Worm (Caenorhabditis elegans) whole organism, L1 larva: ENCODE results near the gene K08E4.8.
A peak's percentile ranks its signal among the peaks of the same experiment; 100 is the strongest.

ENCODE experiments used
- C04F5.9 ChIP-seq: sonication (generic microtip); optimal IDR thresholded peaks from 2 replicates; lab custom pipeline; 2016; ENCODE audit warnings: missing genetic modification characterization, missing compliant biosample characterization
- C16A3.4 ChIP-seq: fragments of 150-350 bp; optimal IDR thresholded peaks from 2 replicates; lab custom pipeline; 2014; ENCODE audit warnings: missing biosample characterization, missing genetic modification characterization
- C34B4.2 ChIP-seq: sonication (generic microtip); optimal IDR thresholded peaks from 2 replicates; lab custom pipeline; 2017; ENCODE audit warnings: mild to moderate bottlenecking, missing genetic modification characterization, missing compliant biosample characterization
- aha-1 ChIP-seq: fragments of 150-350 bp; optimal IDR thresholded peaks from 2 replicates; lab custom pipeline; 2014; ENCODE audit warnings: missing biosample characterization, missing genetic modification characterization
- ama-1 ChIP-seq: fragments of 150-350 bp; optimal IDR thresholded peaks from 2 replicates; lab custom pipeline; 2014
- blmp-1 ChIP-seq: fragments of 150-350 bp; optimal IDR thresholded peaks from 2 replicates; lab custom pipeline; 2014; ENCODE audit warnings: missing biosample characterization, missing genetic modification characterization
- ceh-63 ChIP-seq: fragments of 200-800 bp; sonication (Bioruptor generic); optimal IDR thresholded peaks from 2 replicates; lab custom pipeline; 2018; ENCODE audit warnings: mild to moderate bottlenecking, missing genetic modification characterization, missing compliant biosample characterization
- ceh-82 ChIP-seq, 3 experiments: fragments of 150-350 bp in 1 of 3; sonication (generic microtip) in 2 of 3; optimal IDR thresholded peaks; 2 replicates each; lab custom pipeline; 2014 to 2017; ENCODE audit warnings: missing biosample characterization in 3 of 3, missing genetic modification characterization in 3 of 3
- ceh-90 ChIP-seq: sonication (generic microtip); optimal IDR thresholded peaks from 2 replicates; lab custom pipeline; 2016; ENCODE audit warnings: missing genetic modification characterization, missing compliant biosample characterization
- dsc-1 ChIP-seq: sonication (generic microtip); optimal IDR thresholded peaks from 2 replicates; lab custom pipeline; 2016; ENCODE audit warnings: mild to moderate bottlenecking, missing genetic modification characterization, missing compliant biosample characterization
- egl-13 ChIP-seq: sonication (generic microtip); optimal IDR thresholded peaks from 2 replicates; lab custom pipeline; 2016; ENCODE audit warnings: missing genotype, missing genetic modification reagents, missing genetic modification characterization, missing compliant biosample characterization
- egl-27 ChIP-seq, 2 experiments: fragments of 150-350 bp in 1 of 2; sonication (generic microtip); optimal IDR thresholded peaks; 3 replicates each; lab custom pipeline; 2017 to 2018; ENCODE audit warnings: missing biosample characterization in 2 of 2, missing genetic modification characterization in 2 of 2, missing genetic modification reagents in 2 of 2
- ets-5 ChIP-seq: fragments of 200-800 bp; sonication (Bioruptor generic); IDR thresholded peaks from 2 replicates; pipeline ENCODE4 v1.3.6; 2022; ENCODE audit warnings: missing genetic modification characterization, missing compliant biosample characterization
- fkh-4 ChIP-seq: sonication (generic microtip); optimal IDR thresholded peaks from 2 replicates; lab custom pipeline; 2016; ENCODE audit warnings: missing compliant biosample characterization, missing genetic modification characterization, borderline replicate concordance
- irx-1 ChIP-seq: sonication (generic microtip); optimal IDR thresholded peaks from 2 replicates; lab custom pipeline; 2016; ENCODE audit warnings: missing genetic modification characterization, missing compliant biosample characterization
- lin-14 ChIP-seq: fragments of 200-800 bp; sonication (Bioruptor generic); optimal IDR thresholded peaks from 2 replicates; lab custom pipeline; 2018; ENCODE audit warnings: mild to moderate bottlenecking, missing genetic modification characterization, moderate library complexity, missing compliant biosample characterization
- lin-35 ChIP-seq, 2 experiments: fragments of 150-350 bp; optimal IDR thresholded peaks; 2 replicates each; lab custom pipeline; 2014; ENCODE audit warnings: missing biosample characterization in 2 of 2, missing genetic modification characterization in 2 of 2, missing genetic modification reagents in 2 of 2
- lsy-2 ChIP-seq, 2 experiments: fragments of 150-350 bp; optimal IDR thresholded peaks; 2 replicates each; lab custom pipeline; 2014; ENCODE audit warnings: missing biosample characterization in 2 of 2, missing genetic modification characterization in 2 of 2
- mef-2 ChIP-seq: fragments of 150-350 bp; optimal IDR thresholded peaks from 2 replicates; lab custom pipeline; 2014; ENCODE audit warnings: missing biosample characterization, missing genetic modification characterization
- mep-1 ChIP-seq: fragments of 150-350 bp; optimal IDR thresholded peaks from 2 replicates; lab custom pipeline; 2014; ENCODE audit warnings: missing biosample characterization, missing genetic modification characterization
- nhr-12 ChIP-seq: sonication (generic microtip); optimal IDR thresholded peaks from 2 replicates; lab custom pipeline; 2017; ENCODE audit warnings: missing biosample characterization, missing genetic modification characterization
- nhr-19 ChIP-seq: fragments of 200-800 bp; sonication (Bioruptor generic); conservative IDR thresholded peaks from 2 replicates; pipeline ENCODE4 v1.3.6; 2022; ENCODE audit warnings: missing genetic modification characterization, missing compliant biosample characterization
- nhr-47 ChIP-seq: sonication (generic microtip); optimal IDR thresholded peaks from 2 replicates; lab custom pipeline; 2016; ENCODE audit warnings: mild to moderate bottlenecking, missing genetic modification characterization, moderate library complexity, missing compliant biosample characterization
- nhr-71 ChIP-seq: sonication (generic microtip); optimal IDR thresholded peaks from 2 replicates; lab custom pipeline; 2016; ENCODE audit warnings: mild to moderate bottlenecking, missing genetic modification characterization, moderate library complexity, missing compliant biosample characterization
- nhr-76 ChIP-seq: sonication (generic microtip); optimal IDR thresholded peaks from 2 replicates; lab custom pipeline; 2017; ENCODE audit warnings: missing biosample characterization, missing genetic modification characterization
- nhr-85 ChIP-seq: sonication (generic microtip); peaks from one replicate; lab custom pipeline; 2016; ENCODE audit warnings: missing genetic modification characterization, inconsistent platforms, missing compliant biosample characterization
- rnt-1 ChIP-seq: sonication (generic microtip); optimal IDR thresholded peaks from 2 replicates; lab custom pipeline; 2016; ENCODE audit warnings: mild to moderate bottlenecking, missing genetic modification characterization, moderate library complexity, missing compliant biosample characterization
- skn-1 ChIP-seq: fragments of 150-350 bp; optimal IDR thresholded peaks from 2 replicates; lab custom pipeline; 2014; ENCODE audit warnings: missing biosample characterization, missing genetic modification characterization
- snpc-4 ChIP-seq: fragments of 150-350 bp; optimal IDR thresholded peaks from 2 replicates; lab custom pipeline; 2014; ENCODE audit warnings: missing biosample characterization, missing genetic modification characterization
- sptf-1 ChIP-seq: fragments of 150-350 bp; optimal IDR thresholded peaks from 2 replicates; lab custom pipeline; 2014; ENCODE audit warnings: missing biosample characterization, missing genetic modification characterization
- sup-37 ChIP-seq: fragments of 200-800 bp; sonication (Bioruptor generic); optimal IDR thresholded peaks from 2 replicates; lab custom pipeline; 2018; ENCODE audit warnings: mild to moderate bottlenecking, missing genetic modification characterization, missing compliant biosample characterization
- swsn-7 ChIP-seq: sonication (generic microtip); optimal IDR thresholded peaks from 2 replicates; lab custom pipeline; 2016; ENCODE audit warnings: missing genetic modification characterization, missing compliant biosample characterization
- tbx-2 ChIP-seq: sonication (generic microtip); optimal IDR thresholded peaks from 2 replicates; lab custom pipeline; 2016; ENCODE audit warnings: missing genetic modification characterization, missing compliant biosample characterization
- tlp-1 ChIP-seq: fragments of 150-350 bp; optimal IDR thresholded peaks from 2 replicates; lab custom pipeline; 2014; ENCODE audit warnings: missing biosample characterization, missing genetic modification characterization
- vab-15 ChIP-seq: sonication (generic microtip); optimal IDR thresholded peaks from 2 replicates; lab custom pipeline; 2017; ENCODE audit warnings: missing genotype, mild to moderate bottlenecking, missing genetic modification characterization, missing compliant biosample characterization
- xbp-1 ChIP-seq: sonication (generic microtip); optimal IDR thresholded peaks from 2 replicates; lab custom pipeline; 2016; ENCODE audit warnings: missing genetic modification characterization, missing compliant biosample characterization
- zip-4 ChIP-seq: fragments of 200-800 bp; sonication (Bioruptor generic); optimal IDR thresholded peaks from 2 replicates; lab custom pipeline; 2018; ENCODE audit warnings: mild to moderate bottlenecking, missing genetic modification characterization, moderate library complexity, missing compliant biosample characterization
- ztf-11 ChIP-seq, 2 experiments: sonication (generic microtip); optimal IDR thresholded peaks; 2 replicates each; lab custom pipeline; 2016 to 2017; ENCODE audit warnings: missing genetic modification characterization in 2 of 2, missing biosample characterization in 1 of 2, missing compliant biosample characterization in 1 of 2
- ztf-4 ChIP-seq: fragments of 150-350 bp; optimal IDR thresholded peaks from 2 replicates; lab custom pipeline; 2014; ENCODE audit warnings: missing biosample characterization, missing genetic modification characterization

Gene K08E4.8

ce11 chrIV:12036924-12037323 is 24.2 kb downstream of the K08E4.8 start (continued):
- TF ChIP-seq zip-4 (no peak), lin-35 (GFP tag; optimal IDR thresholded peaks at IDR 0.05; lab: Kevin White, UChicago) (peak in 1 of 2 experiments; percentile 9), ets-5 (GFP tag; lab: Robert Waterston, UW) (no peak), aha-1 (tag; lab: Kevin White, UChicago) (no peak), ztf-11 (tag; optimal IDR thresholded peaks at IDR 0.05; lab: Kevin White, UChicago) (peak in 1 of 2 experiments; percentile 16), ama-1 (peak; percentile 81), ceh-63 (GFP tag; lab: Kevin White, UChicago) (no peak), vab-15 (tag; lab: Kevin White, UChicago) (no peak), mef-2 (tag; lab: Kevin White, UChicago) (no peak)

ce11 chrIV:12035422-12035821 is 25.7 kb downstream of the K08E4.8 start:
- no peak for TF ChIP-seq lin-14 (GFP tag; lab: Kevin White, UChicago)
- TF ChIP-seq ama-1, result peak; percentile 22
- TF ChIP-seq xbp-1 (tag; lab: Kevin White, UChicago), result no peak
- TF ChIP-seq rnt-1 (tag; lab: Kevin White, UChicago), result no peak
- no peak for TF ChIP-seq sptf-1 (tag; lab: Kevin White, UChicago)
- TF ChIP-seq C04F5.9 (tag; lab: Kevin White, UChicago), result no peak
- no peak for TF ChIP-seq nhr-12 (tag; lab: Kevin White, UChicago)
- peak; percentile 4 for TF ChIP-seq nhr-85 (tag; lab: Kevin White, UChicago)
- no peak for TF ChIP-seq zip-4
- TF ChIP-seq, all 84 proteins: peak for 2

ce11 chrIV:12034776-12035175 is 26.4 kb downstream of the K08E4.8 start:
- TF ChIP-seq skn-1 (tag; lab: Kevin White, UChicago) (peak; percentile 7), snpc-4 (tag; lab: Kevin White, UChicago) (no peak), ztf-4 (peak; percentile 4)

ce11 chrIV:12033985-12034384 is 27.1 kb downstream of the K08E4.8 start, which contains the start of gene sqst-1:
Gene sqst-1, plus strand, starts transcription at chrIV:12034282.
- no peak for TF ChIP-seq ceh-90 (tag; lab: Kevin White, UChicago)
- TF ChIP-seq ceh-82 (tag; optimal IDR thresholded peaks at IDR 0.05; lab: Kevin White, UChicago), result no peak
- TF ChIP-seq lin-35 (GFP tag; optimal IDR thresholded peaks at IDR 0.05; lab: Kevin White, UChicago), result no peak
- TF ChIP-seq ztf-4, result no peak
- TF ChIP-seq nhr-76 (tag; lab: Kevin White, UChicago), result no peak
- TF ChIP-seq blmp-1 (tag; lab: Kevin White, UChicago), result peak; percentile 26
- no peak for TF ChIP-seq C16A3.4 (tag; lab: Kevin White, UChicago)
- TF ChIP-seq nhr-47 (tag; lab: Kevin White, UChicago), result no peak
- no peak for TF ChIP-seq nhr-19 (GFP tag; lab: Robert Waterston, UW)
- no peak for TF ChIP-seq sup-37 (GFP tag; lab: Kevin White, UChicago)
- TF ChIP-seq skn-1 (tag; lab: Kevin White, UChicago), result peak; percentile 99
- TF ChIP-seq C04F5.9 (tag; lab: Kevin White, UChicago), result no peak
- TF ChIP-seq tbx-2, result no peak
- TF ChIP-seq egl-13 (tag; lab: Kevin White, UChicago), result no peak
- TF ChIP-seq egl-27 (tag; optimal IDR thresholded peaks at IDR 0.05; lab: Kevin White, UChicago), result no peak
- TF ChIP-seq ets-5 (GFP tag; lab: Robert Waterston, UW), result no peak
- TF ChIP-seq tlp-1 (tag; lab: Kevin White, UChicago), result no peak
- TF ChIP-seq lsy-2 (tag; optimal IDR thresholded peaks at IDR 0.05; lab: Kevin White, UChicago), result no peak
- no peak for TF ChIP-seq swsn-7 (tag; lab: Kevin White, UChicago)
- no peak for TF ChIP-seq irx-1 (tag; lab: Kevin White, UChicago)
- no peak for TF ChIP-seq C34B4.2 (tag; lab: Kevin White, UChicago)
- TF ChIP-seq fkh-4 (tag; lab: Kevin White, UChicago), result no peak
- TF ChIP-seq nhr-71, result no peak
- peak; percentile 11 for TF ChIP-seq mep-1
- TF ChIP-seq dsc-1 (tag; lab: Kevin White, UChicago), result no peak
- TF ChIP-seq nhr-12 (tag; lab: Kevin White, UChicago), result no peak
